Worm (Caenorhabditis elegans): Measurements from ENCODE around the gene nhr-105.
A peak's percentile ranks its signal among the peaks of the same experiment; 100 is the strongest.

nhr-105 gene

ce11 chrIV:7084632-7085160, 34.7 kb downstream of the nhr-105 start, which contains the start of gene rps-4:
rps-4 (minus strand) TSS chrIV:7084682.
- TF ChIP-seq fkh-2 (tag; optimal IDR thresholded peaks at IDR 0.05) (no peak), nfya-1 (tag; optimal IDR thresholded peaks at IDR 0.05; ENCODE audit: insufficient read depth) (peak; percentile 94), daf-12 (tag; optimal IDR thresholded peaks at IDR 0.05) (no peak), zag-1 (tag; optimal IDR thresholded peaks at IDR 0.05) (no peak), elt-3 (tag; optimal IDR thresholded peaks at IDR 0.05) (no peak), ceh-28 (tag; optimal IDR thresholded peaks at IDR 0.05) (peak; percentile 67), nhr-28 (tag; optimal IDR thresholded peaks at IDR 0.05) (no peak), ceh-82 (tag; optimal IDR thresholded peaks at IDR 0.05) (peak; percentile 22), nhr-43 (tag; optimal IDR thresholded peaks at IDR 0.05; ENCODE audit: poor library complexity, severe bottlenecking) (peak; percentile 75), nhr-11 (tag; optimal IDR thresholded peaks at IDR 0.05) (no peak), pha-4 (tag; optimal IDR thresholded peaks at IDR 0.05) (peak; percentile 96), pqm-1 (tag; optimal IDR thresholded peaks at IDR 0.05) (peak; percentile 90), ztf-11 (tag; optimal IDR thresholded peaks at IDR 0.05) (no peak), sea-2 (GFP tag; optimal IDR thresholded peaks at IDR 0.05) (no peak), elt-1 (tag; optimal IDR thresholded peaks at IDR 0.05) (peak; percentile 24), lin-15B (tag; optimal IDR thresholded peaks at IDR 0.05) (peak; percentile 100), ZK546.5 (tag; optimal IDR thresholded peaks at IDR 0.05) (no peak), nhr-12 (tag; optimal IDR thresholded peaks at IDR 0.05) (no peak), unc-39 (tag; optimal IDR thresholded peaks at IDR 0.05) (no peak), fos-1 (tag; optimal IDR thresholded peaks at IDR 0.05) (peak; percentile 40), ceh-9 (tag; optimal IDR thresholded peaks at IDR 0.05) (no peak), snpc-4 (tag; optimal IDR thresholded peaks at IDR 0.05) (peak; percentile 81), skn-1 (tag; optimal IDR thresholded peaks at IDR 0.05) (peak; percentile 82), unc-62 (GFP tag; optimal IDR thresholded peaks at IDR 0.05) (peak; percentile 14), egl-5 (tag; optimal IDR thresholded peaks at IDR 0.05) (peak; percentile 47), nhr-76 (tag; optimal IDR thresholded peaks at IDR 0.05) (no peak), eor-1 (tag; optimal IDR thresholded peaks at IDR 0.05) (no peak), R02D3.7 (tag; optimal IDR thresholded peaks at IDR 0.05) (peak; percentile 77), mml-1 (tag; optimal IDR thresholded peaks at IDR 0.05) (no peak), nhr-237 (tag; optimal IDR thresholded peaks at IDR 0.05) (no peak), nhr-67 (tag; optimal IDR thresholded peaks at IDR 0.05) (no peak), elt-2 (tag; optimal IDR thresholded peaks at IDR 0.05) (peak; percentile 81), hmg-11 (tag; optimal IDR thresholded peaks at IDR 0.05) (peak; percentile 85), tbx-2 (tag; optimal IDR thresholded peaks at IDR 0.05) (peak; percentile 46), lsy-12 (tag; optimal IDR thresholded peaks at IDR 0.05) (peak; percentile 77), ama-1 (optimal IDR thresholded peaks at IDR 0.05) (peak; percentile 35), aly-2 (tag; optimal IDR thresholded peaks at IDR 0.05) (no peak), jun-1 (tag; optimal IDR thresholded peaks at IDR 0.05) (peak; percentile 78), fkh-10 (GFP tag; optimal IDR thresholded peaks at IDR 0.05) (peak; percentile 75), mdl-1 (tag; optimal IDR thresholded peaks at IDR 0.05) (no peak), egl-27 (tag; optimal IDR thresholded peaks at IDR 0.05) (peak; percentile 75), nhr-23 (tag; optimal IDR thresholded peaks at IDR 0.05) (peak; percentile 88), nhr-77 (tag; optimal IDR thresholded peaks at IDR 0.05) (no peak), ztf-4 (tag; optimal IDR thresholded peaks at IDR 0.05) (no peak), ceh-16 (tag; optimal IDR thresholded peaks at IDR 0.05) (no peak), lin-39 (tag; optimal IDR thresholded peaks at IDR 0.05) (peak; percentile 86), nhr-25 (tag; optimal IDR thresholded peaks at IDR 0.05) (peak; percentile 91)
